Fruit fly (Drosophila melanogaster): ENCODE data around the gene CG5199.

Gene CG5199

dm6 chr3L:20447337-20447736, 5.3 kb downstream of the CG5199 start (continued):
- no peak for TF ChIP-seq Elba2 (GFP tag; optimal IDR thresholded peaks at IDR 0.05)
- TF ChIP-seq CG13296 (GFP tag; optimal IDR thresholded peaks at IDR 0.05) = no peak
- TF ChIP-seq CG5180 (GFP tag; optimal IDR thresholded peaks at IDR 0.05) = peak; percentile 79
- TF ChIP-seq CG9609 (GFP tag; optimal IDR thresholded peaks at IDR 0.05) = no peak
- TF ChIP-seq esg (GFP tag; conservative IDR thresholded peaks at IDR 0.05) = 0 out of 2 replicates have a peak, but pooled peaks have one; percentile 8
- no peak for TF ChIP-seq CG1233 (GFP tag; optimal IDR thresholded peaks at IDR 0.05)
- peak; percentile 61 for TF ChIP-seq CG1603 (tag; optimal IDR thresholded peaks at IDR 0.05)
- TF ChIP-seq ewg (GFP tag; optimal IDR thresholded peaks at IDR 0.05) = no peak
- peak; percentile 26 for TF ChIP-seq CoRest (tag; optimal IDR thresholded peaks at IDR 0.05)
- no peak for TF ChIP-seq jigr1 (GFP tag; IDR thresholded peaks at IDR 0.05)
- no peak for TF ChIP-seq gce (GFP tag; IDR thresholded peaks at IDR 0.05)
- TF ChIP-seq CG10959 (GFP tag; IDR thresholded peaks at IDR 0.05) = peak; percentile 43; the same call in 1 of the 2 replicates
- TF ChIP-seq vvl (GFP tag; IDR thresholded peaks at IDR 0.05) = peak; percentile 38; the same call in 1 of the 2 replicates
- TF ChIP-seq phol (tag; optimal IDR thresholded peaks at IDR 0.05) = peak; percentile 54
- 0 out of 2 replicates have a peak, but pooled peaks have one; percentile 33 for TF ChIP-seq CG4404 (GFP tag; IDR thresholded peaks at IDR 0.05)
- no peak for TF ChIP-seq lov (optimal IDR thresholded peaks at IDR 0.05)
- TF ChIP-seq lov (GFP tag; IDR thresholded peaks at IDR 0.05) = 0 out of 3 replicates have a peak, but pooled peaks have one; percentile 8
- no peak for TF ChIP-seq CG17612 (GFP tag; IDR thresholded peaks at IDR 0.05)
- no peak for TF ChIP-seq nom (GFP tag; optimal IDR thresholded peaks at IDR 0.05)

dm6 chr3L:20446030-20446429, 6.6 kb downstream of the CG5199 start:
- TF ChIP-seq pfk (GFP tag; optimal IDR thresholded peaks at IDR 0.05) (no peak), bbx (GFP tag; IDR thresholded peaks at IDR 0.05; ENCODE audit: partially characterized antibody) (no peak), Gsc (GFP tag; IDR thresholded peaks at IDR 0.05) (no peak), Med (GFP tag) (peak; percentile 34), CG10267 (tag; optimal IDR thresholded peaks at IDR 0.05) (no peak), CG13624 (GFP tag; optimal IDR thresholded peaks at IDR 0.05) (no peak), CG9437 (GFP tag; optimal IDR thresholded peaks at IDR 0.05) (no peak), ken (GFP tag; IDR thresholded peaks at IDR 0.05) (0 out of 3 replicates have a peak, but pooled peaks have one; percentile 13), CG3281 (GFP tag; optimal IDR thresholded peaks at IDR 0.05) (no peak)

DNA sequence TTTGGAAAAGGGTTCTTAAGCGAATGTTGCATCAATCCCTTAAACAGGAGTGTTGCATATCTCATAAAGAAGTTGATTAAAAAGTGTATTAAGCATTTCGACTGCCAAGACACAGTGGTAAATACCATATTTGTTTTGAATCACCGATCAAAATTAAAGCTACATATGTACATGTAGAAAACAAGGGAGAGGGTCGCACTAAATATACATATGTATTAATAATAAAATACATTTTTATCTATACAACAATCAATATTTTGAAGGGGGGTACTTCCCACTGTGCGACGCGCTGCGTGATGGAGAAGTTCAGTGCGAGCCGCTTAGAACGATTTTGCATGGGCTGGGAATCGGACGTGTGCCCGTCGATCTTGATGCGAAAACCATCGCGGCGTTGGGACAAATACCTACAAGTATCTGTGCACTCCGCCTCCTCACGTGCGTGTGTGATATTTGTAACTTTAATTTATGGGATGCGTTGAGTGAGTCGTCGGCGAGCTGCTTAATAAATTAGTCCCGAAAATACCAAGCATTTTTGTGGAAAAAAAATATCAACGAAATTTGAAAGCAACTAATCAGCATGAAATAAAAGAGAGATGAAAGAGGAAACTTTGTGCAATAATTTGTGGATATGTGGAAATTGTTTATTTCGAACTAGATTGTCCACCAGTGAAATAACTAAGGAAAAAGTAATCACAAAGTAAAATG, 7.7 kb downstream of the CG5199 start:
- peak; percentile 83 for TF ChIP-seq CG17385 (GFP tag; optimal IDR thresholded peaks at IDR 0.05)
- 0 out of 2 replicates have a peak, but pooled peaks have one; percentile 42 for TF ChIP-seq dan (GFP tag; IDR thresholded peaks at IDR 0.05)
- peak; percentile 32 for TF ChIP-seq HLH54F (GFP tag; optimal IDR thresholded peaks at IDR 0.05)
- no peak for TF ChIP-seq gro (GFP tag; optimal IDR thresholded peaks at IDR 0.05)
- TF ChIP-seq crp (GFP tag; optimal IDR thresholded peaks at IDR 0.05) = peak in 1 of 2 experiments; percentile 27
- no peak for TF ChIP-seq Myb (GFP tag; optimal IDR thresholded peaks at IDR 0.05)
- 0 out of 2 replicates have a peak, but pooled peaks have one; percentile 37 for TF ChIP-seq Poxn (GFP tag; IDR thresholded peaks at IDR 0.05)
- peak; percentile 69 for TF ChIP-seq CG9817 (tag; optimal IDR thresholded peaks at IDR 0.05)
- peak; percentile 91 for TF ChIP-seq Rfx (GFP tag; IDR thresholded peaks at IDR 0.05)
- no peak for TF ChIP-seq z (GFP tag; IDR thresholded peaks at IDR 0.05)
- peak; percentile 89 for TF ChIP-seq slbo (GFP tag; IDR thresholded peaks at IDR 0.05)
- peak; percentile 66 for TF ChIP-seq Dek (tag; optimal IDR thresholded peaks at IDR 0.05)
- TF ChIP-seq fru (optimal IDR thresholded peaks at IDR 0.05) = no peak
- no peak for TF ChIP-seq Lpt (GFP tag; optimal IDR thresholded peaks at IDR 0.05)
- peak; percentile 72 for TF ChIP-seq sens-2 (GFP tag; IDR thresholded peaks at IDR 0.05)
- no peak for TF ChIP-seq Tbp (GFP tag; optimal IDR thresholded peaks at IDR 0.05)
- TF ChIP-seq Fer2 (tag; optimal IDR thresholded peaks at IDR 0.05) = peak; percentile 60
- peak; percentile 68 for TF ChIP-seq gt (GFP tag; IDR thresholded peaks at IDR 0.05)
- no peak for TF ChIP-seq h (optimal IDR thresholded peaks at IDR 0.05)
- peak; percentile 89 for TF ChIP-seq CG2678 (tag; optimal IDR thresholded peaks at IDR 0.05)
- TF ChIP-seq CG32772 (GFP tag; IDR thresholded peaks at IDR 0.05) = peak; percentile 87
- TF ChIP-seq Side (GFP tag; optimal IDR thresholded peaks at IDR 0.05) = no peak
